Fruit fly (Drosophila melanogaster) whole organism, wandering third instar larva: ENCODE measurements around the gene CG5810.

ENCODE experiments used
- Hr78 ChIP-seq: fragments of >200 bp; optimal IDR thresholded peaks from 2 replicates; lab custom pipeline; 2017; ENCODE audit warnings: missing biosample characterization, missing genetic modification characterization
- Mio ChIP-seq: sonication (Bioruptor generic); optimal IDR thresholded peaks from 2 replicates; lab custom pipeline; 2016; ENCODE audit warnings: missing biosample characterization, missing genetic modification characterization
- fru ChIP-seq: fragments of 200-800 bp; sonication (Bioruptor generic); optimal IDR thresholded peaks from 3 replicates; lab custom pipeline; 2016; ENCODE audit warnings: missing biosample characterization, mild to moderate bottlenecking, missing genetic modification characterization
- pan ChIP-seq: fragments of >200 bp; optimal IDR thresholded peaks from 2 replicates; lab custom pipeline; 2017
- sv ChIP-seq: fragments of 200-800 bp; sonication (Bioruptor generic); optimal IDR thresholded peaks from 3 replicates; lab custom pipeline; 2016; ENCODE audit warnings: missing biosample characterization, missing genetic modification characterization

DNA sequence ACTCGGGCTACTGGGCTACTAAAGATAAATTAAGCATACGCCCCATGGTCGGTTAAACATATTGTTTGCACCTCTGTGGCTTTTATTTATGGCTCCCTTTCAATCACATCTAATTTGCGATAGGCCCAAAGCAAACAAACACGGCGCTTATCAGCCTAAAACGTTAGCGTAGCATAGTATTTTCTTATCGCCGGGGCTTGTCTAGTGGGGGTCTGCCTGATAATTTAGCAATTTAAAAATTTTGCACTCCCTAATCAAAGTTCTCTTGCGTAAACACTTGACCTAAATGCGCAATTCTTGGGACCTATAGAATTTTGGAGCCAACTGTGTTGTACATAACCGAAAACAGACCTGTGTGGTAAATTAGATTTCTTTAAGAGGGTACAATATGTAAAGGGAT, 34.5 kb downstream of the CG5810 start:
- TF ChIP-seq pan (lab: Kevin White, UChicago) (no peak), Mio (no peak), sv (GFP tag; lab: Kevin White, UChicago) (no peak), fru (no peak), Hr78 (GFP tag; lab: Kevin White, UChicago) (no peak)
